Worm (Caenorhabditis elegans) whole organism, young adult: ENCODE measurements around the gene C04E6.13.

Source experiments
- B0035.1 ChIP-seq: sonication (generic microtip); optimal IDR thresholded peaks from 2 replicates; lab custom pipeline; 2016; ENCODE audit warnings: missing genetic modification characterization, mild to moderate bottlenecking, missing compliant biosample characterization, missing genotype, missing genetic modification reagents
- C06A6.2 ChIP-seq: fragments of 200-800 bp; sonication (Bioruptor generic); conservative IDR thresholded peaks from 2 replicates; pipeline ENCODE4 v1.3.6; 2022; ENCODE audit warnings: missing genetic modification characterization, missing compliant biosample characterization
- F10E7.11 ChIP-seq: sonication (generic microtip); optimal IDR thresholded peaks from 2 replicates; lab custom pipeline; 2017; ENCODE audit warnings: mild to moderate bottlenecking, missing genetic modification characterization, moderate library complexity, missing compliant biosample characterization
- F22D6.2 ChIP-seq: sonication (generic microtip); optimal IDR thresholded peaks from 2 replicates; lab custom pipeline; 2016; ENCODE audit warnings: mild to moderate bottlenecking, missing genetic modification characterization, missing compliant biosample characterization
- F37B4.10 ChIP-seq: fragments of 200-800 bp; sonication (Bioruptor generic); IDR thresholded peaks from 2 replicates; pipeline ENCODE4 v1.3.6; 2022; ENCODE audit warnings: missing genetic modification characterization, missing compliant biosample characterization
- F39B2.1 ChIP-seq: fragments of 200-800 bp; sonication (Bioruptor generic); IDR thresholded peaks from 2 replicates; pipeline ENCODE4 v1.3.6; 2022; ENCODE audit warnings: missing genetic modification reagents, missing genetic modification characterization, missing compliant biosample characterization
- F57C9.4 ChIP-seq: sonication (generic microtip); optimal IDR thresholded peaks from 2 replicates; lab custom pipeline; 2017; ENCODE audit warnings: mild to moderate bottlenecking, missing genetic modification characterization, missing compliant biosample characterization
- K11D2.4 ChIP-seq: fragments of 200-800 bp; sonication (Bioruptor generic); IDR thresholded peaks from 2 replicates; pipeline ENCODE4 v1.3.6; 2022; ENCODE audit warnings: missing genetic modification reagents, missing genetic modification characterization, missing compliant biosample characterization
- K12H6.12 ChIP-seq: fragments of 200-800 bp; sonication (Bioruptor generic); optimal IDR thresholded peaks from 2 replicates; lab custom pipeline; 2018; ENCODE audit warnings: mild to moderate bottlenecking, missing genetic modification characterization, missing compliant biosample characterization
- T07F8.4 ChIP-seq: sonication (generic microtip); optimal IDR thresholded peaks from 2 replicates; lab custom pipeline; 2016; ENCODE audit warnings: mild to moderate bottlenecking, missing genetic modification characterization, moderate library complexity, missing compliant biosample characterization
- Y53F4B.3 ChIP-seq: fragments of 200-800 bp; sonication (Bioruptor generic); IDR thresholded peaks from 2 replicates; pipeline ENCODE4 v1.3.6; 2022; ENCODE audit warnings: missing genetic modification reagents, missing genetic modification characterization, missing compliant biosample characterization
- Y56A3A.18 ChIP-seq: fragments of 200-800 bp; sonication (Bioruptor generic); IDR thresholded peaks from 2 replicates; pipeline ENCODE4 v1.3.6; 2022; ENCODE audit warnings: missing genetic modification reagents, missing genetic modification characterization, missing compliant biosample characterization
- aptf-3 ChIP-seq: fragments of 200-800 bp; sonication (Bioruptor generic); IDR thresholded peaks from 2 replicates; pipeline ENCODE4 v1.3.6; 2022; ENCODE audit warnings: missing genetic modification characterization, missing compliant biosample characterization
- ccch-3 ChIP-seq: fragments of 200-800 bp; sonication (Bioruptor generic); optimal IDR thresholded peaks from 2 replicates; lab custom pipeline; 2018; ENCODE audit warnings: mild to moderate bottlenecking, missing genetic modification characterization, missing compliant biosample characterization
- ceh-27 ChIP-seq: fragments of 200-800 bp; sonication (Bioruptor generic); optimal IDR thresholded peaks from 2 replicates; lab custom pipeline; 2018; ENCODE audit warnings: mild to moderate bottlenecking, missing genetic modification characterization, moderate library complexity, missing compliant biosample characterization
- ceh-58 ChIP-seq: fragments of 200-800 bp; sonication (Bioruptor generic); IDR thresholded peaks from 2 replicates; pipeline ENCODE4 v1.3.6; 2022; ENCODE audit warnings: missing genetic modification characterization, missing compliant biosample characterization
- ceh-91 ChIP-seq: fragments of 200-800 bp; sonication (Bioruptor generic); IDR thresholded peaks from 2 replicates; pipeline ENCODE4 v1.3.6; 2022; ENCODE audit warnings: missing genetic modification reagents, missing genetic modification characterization, missing compliant biosample characterization
- chd-7 ChIP-seq: sonication (generic microtip); optimal IDR thresholded peaks from 2 replicates; lab custom pipeline; 2016; ENCODE audit warnings: mild to moderate bottlenecking, missing genetic modification characterization, moderate library complexity, missing compliant biosample characterization
- dpff-1 ChIP-seq: sonication (generic microtip); optimal IDR thresholded peaks from 2 replicates; lab custom pipeline; 2017; ENCODE audit warnings: mild to moderate bottlenecking, missing genetic modification characterization, missing compliant biosample characterization
- egl-18 ChIP-seq: fragments of 200-800 bp; sonication (Bioruptor generic); IDR thresholded peaks from 2 replicates; pipeline ENCODE4 v1.3.6; 2022; ENCODE audit warnings: missing genetic modification reagents, missing genetic modification characterization, missing compliant biosample characterization
- gei-17 ChIP-seq: fragments of 200-800 bp; sonication (Bioruptor generic); optimal IDR thresholded peaks from 2 replicates; lab custom pipeline; 2018; ENCODE audit warnings: mild to moderate bottlenecking, missing genetic modification characterization, missing compliant biosample characterization
- hmg-20 ChIP-seq: fragments of 200-800 bp; sonication (Bioruptor generic); IDR thresholded peaks from 2 replicates; pipeline ENCODE4 v1.3.6; 2022; ENCODE audit warnings: missing genetic modification reagents, missing genetic modification characterization, missing compliant biosample characterization
- hrde-1 ChIP-seq: sonication (generic microtip); optimal IDR thresholded peaks from 2 replicates; lab custom pipeline; 2016; ENCODE audit warnings: missing genetic modification characterization, mild to moderate bottlenecking, missing compliant biosample characterization, moderate library complexity, missing genotype, missing genetic modification reagents, borderline replicate concordance
- lag-1 ChIP-seq: fragments of 200-800 bp; sonication (Bioruptor generic); IDR thresholded peaks from 2 replicates; pipeline ENCODE4 v1.3.6; 2022; ENCODE audit warnings: missing genetic modification reagents, missing genetic modification characterization, missing compliant biosample characterization
- lin-35 ChIP-seq, 3 experiments: fragments of 150-350 bp in 2 of 3; sonication (generic microtip) in 1 of 3; optimal IDR thresholded peaks; 2 replicates each; lab custom pipeline; 2014 to 2018; ENCODE audit warnings: missing biosample characterization in 3 of 3, missing genetic modification characterization in 3 of 3, missing genetic modification reagents in 3 of 3
- lsl-1 ChIP-seq: fragments of 200-800 bp; sonication (Bioruptor generic); optimal IDR thresholded peaks from 2 replicates; lab custom pipeline; 2018; ENCODE audit warnings: mild to moderate bottlenecking, missing genetic modification characterization, moderate library complexity, missing compliant biosample characterization
- lsy-27 ChIP-seq: sonication (generic microtip); optimal IDR thresholded peaks from 2 replicates; lab custom pipeline; 2017; ENCODE audit warnings: missing genetic modification characterization, mild to moderate bottlenecking, missing compliant biosample characterization, antibody characterized with exemption, missing genotype, borderline replicate concordance; ENCODE audit not compliant: insufficient read depth
- madf-10 ChIP-seq: sonication (generic microtip); optimal IDR thresholded peaks from 2 replicates; lab custom pipeline; 2016; ENCODE audit warnings: mild to moderate bottlenecking, missing genetic modification characterization, missing compliant biosample characterization
- madf-3 ChIP-seq: fragments of 200-800 bp; sonication (Bioruptor generic); IDR thresholded peaks from 2 replicates; pipeline ENCODE4 v1.3.6; 2022; ENCODE audit warnings: missing genetic modification reagents, missing genetic modification characterization, missing compliant biosample characterization
- madf-8 ChIP-seq: fragments of 200-800 bp; sonication (Bioruptor generic); conservative IDR thresholded peaks from 2 replicates; pipeline ENCODE4 v1.3.6; 2022; ENCODE audit warnings: missing genetic modification reagents, missing genetic modification characterization, missing compliant biosample characterization
- mcd-1 ChIP-seq: fragments of 200-800 bp; sonication (Bioruptor generic); IDR thresholded peaks from 2 replicates; pipeline ENCODE4 v1.3.6; 2022; ENCODE audit warnings: missing genetic modification reagents, missing genetic modification characterization, missing compliant biosample characterization
- nfya-2 ChIP-seq: fragments of 200-800 bp; sonication (Bioruptor generic); IDR thresholded peaks from 2 replicates; pipeline ENCODE4 v1.3.6; 2022; ENCODE audit warnings: missing genetic modification reagents, missing genetic modification characterization, missing compliant biosample characterization
- nfyb-1 ChIP-seq: fragments of 200-800 bp; sonication (Bioruptor generic); IDR thresholded peaks from 2 replicates; pipeline ENCODE4 v1.3.6; 2022; ENCODE audit warnings: missing genetic modification reagents, missing genetic modification characterization, missing compliant biosample characterization
- nhr-179 ChIP-seq: sonication (generic microtip); optimal IDR thresholded peaks from 2 replicates; lab custom pipeline; 2016; ENCODE audit warnings: mild to moderate bottlenecking, missing genetic modification characterization, missing compliant biosample characterization
- pbrm-1 ChIP-seq: fragments of 200-800 bp; sonication (Bioruptor generic); IDR thresholded peaks from 2 replicates; pipeline ENCODE4 v1.3.6; 2022; ENCODE audit warnings: missing genetic modification reagents, missing genetic modification characterization, missing compliant biosample characterization
- pha-4 ChIP-seq: fragments of 150-350 bp; sonication (generic microtip); optimal IDR thresholded peaks from 2 replicates; lab custom pipeline; 2014; ENCODE audit warnings: missing biosample characterization, missing genetic modification reagents, missing genetic modification characterization
- sdz-38 ChIP-seq: sonication (generic microtip); optimal IDR thresholded peaks from 2 replicates; lab custom pipeline; 2016; ENCODE audit warnings: missing genotype, missing genetic modification characterization, missing compliant biosample characterization
- sea-2 ChIP-seq: fragments of 200-800 bp; sonication (Bioruptor generic); IDR thresholded peaks from 2 replicates; pipeline ENCODE4 v1.3.6; 2022; ENCODE audit warnings: missing genetic modification characterization, missing compliant biosample characterization
- somi-1 ChIP-seq: fragments of 200-800 bp; sonication (Bioruptor generic); optimal IDR thresholded peaks from 2 replicates; lab custom pipeline; 2018; ENCODE audit warnings: mild to moderate bottlenecking, missing genetic modification characterization, missing compliant biosample characterization
- sptf-2 ChIP-seq: fragments of 200-800 bp; sonication (Bioruptor generic); optimal IDR thresholded peaks from 2 replicates; lab custom pipeline; 2018; ENCODE audit warnings: mild to moderate bottlenecking, missing genetic modification characterization, missing compliant biosample characterization
- unc-130 ChIP-seq: sonication (generic microtip); optimal IDR thresholded peaks from 2 replicates; lab custom pipeline; 2016; ENCODE audit warnings: missing genetic modification reagents, missing genetic modification characterization, missing compliant biosample characterization
- ztf-18 ChIP-seq: sonication (generic microtip); optimal IDR thresholded peaks from 2 replicates; lab custom pipeline; 2016; ENCODE audit warnings: missing genotype, mild to moderate bottlenecking, missing genetic modification characterization, missing compliant biosample characterization
- ztf-22 ChIP-seq: fragments of 200-800 bp; sonication (Bioruptor generic); optimal IDR thresholded peaks from 2 replicates; lab custom pipeline; 2018; ENCODE audit warnings: mild to moderate bottlenecking, missing genetic modification characterization, moderate library complexity, missing compliant biosample characterization
- ztf-25 ChIP-seq: fragments of 200-800 bp; sonication (Bioruptor generic); IDR thresholded peaks from 2 replicates; pipeline ENCODE4 v1.3.6; 2022; ENCODE audit warnings: missing genetic modification reagents, missing genetic modification characterization, missing compliant biosample characterization
- ztf-26 ChIP-seq: sonication (generic microtip); optimal IDR thresholded peaks from 2 replicates; lab custom pipeline; 2017; ENCODE audit warnings: missing genetic modification characterization, missing compliant biosample characterization
- ztf-28 ChIP-seq: fragments of 200-800 bp; sonication (Bioruptor generic); IDR thresholded peaks from 2 replicates; pipeline ENCODE4 v1.3.6; 2022; ENCODE audit warnings: missing genetic modification reagents, missing genetic modification characterization, missing compliant biosample characterization

The C04E6.13 gene

ce11 chrV:5919887-5920286 lies 7.4 kb downstream of the C04E6.13 start, which contains the start of gene C04E6.12:
Gene C04E6.12 (minus strand): TSS chrV:5919987.
- TF ChIP-seq aptf-3 (GFP tag; lab: Robert Waterston, UW) (no peak), somi-1 (GFP tag; lab: Kevin White, UChicago) (no peak), lsl-1 (no peak), C06A6.2 (GFP tag; lab: Robert Waterston, UW) (no peak), madf-8 (no peak), Y56A3A.18 (no peak), ceh-58 (GFP tag; lab: Robert Waterston, UW) (no peak)

ce11 chrV:5921761-5922160 lies 9.2 kb downstream of the C04E6.13 start:
- TF ChIP-seq K11D2.4 (GFP tag; lab: Robert Waterston, UW) (no peak), lin-35 (GFP tag; optimal IDR thresholded peaks at IDR 0.05; lab: Kevin White, UChicago) (no peak), hmg-20 (GFP tag; lab: Robert Waterston, UW) (no peak), hrde-1 (no peak), ceh-91 (GFP tag; lab: Robert Waterston, UW) (no peak), lag-1 (no peak), madf-8 (no peak), F22D6.2 (tag; lab: Kevin White, UChicago) (no peak), B0035.1 (tag; lab: Kevin White, UChicago) (no peak), nhr-179 (tag; lab: Kevin White, UChicago) (no peak), egl-18 (GFP tag; lab: Robert Waterston, UW) (no peak), unc-130 (GFP tag; lab: Kevin White, UChicago) (no peak), ztf-26 (tag; lab: Kevin White, UChicago) (no peak), nfyb-1 (GFP tag; lab: Robert Waterston, UW) (no peak), ztf-28 (no peak), pha-4 (tag; lab: Kevin White, UChicago) (no peak), gei-17 (GFP tag; lab: Kevin White, UChicago) (no peak), ztf-18 (tag; lab: Kevin White, UChicago) (no peak), lsy-27 (tag; lab: Kevin White, UChicago) (no peak), sea-2 (GFP tag; lab: Robert Waterston, UW) (no peak)

ce11 chrV:5922236-5922635 lies 9.7 kb downstream of the C04E6.13 start, which contains the start of gene srsx-18:
Gene srsx-18 (plus strand): TSS chrV:5922536.
- TF ChIP-seq ceh-27 (GFP tag; lab: Kevin White, UChicago), result no peak
- no peak for TF ChIP-seq hmg-20 (GFP tag; lab: Robert Waterston, UW)
- no peak for TF ChIP-seq F39B2.1
- no peak for TF ChIP-seq madf-3 (GFP tag; lab: Robert Waterston, UW)
- TF ChIP-seq pbrm-1 (GFP tag; lab: Robert Waterston, UW), result no peak
- TF ChIP-seq sea-2 (GFP tag; lab: Robert Waterston, UW), result no peak
- no peak for TF ChIP-seq Y53F4B.3 (GFP tag; lab: Robert Waterston, UW)

ce11 chrV:5927347-5927746 lies 14.8 kb downstream of the C04E6.13 start, which contains the start of gene srsx-17:
Gene srsx-17 (plus strand): TSS chrV:5927647.
- no peak for TF ChIP-seq F57C9.4 (tag; lab: Kevin White, UChicago)
- TF ChIP-seq chd-7 (tag; lab: Kevin White, UChicago), result no peak
- TF ChIP-seq dpff-1 (tag; lab: Kevin White, UChicago), result no peak
- no peak for TF ChIP-seq F10E7.11
- no peak for TF ChIP-seq sptf-2
- TF ChIP-seq lag-1, result no peak
- TF ChIP-seq ccch-3 (GFP tag; lab: Kevin White, UChicago), result no peak
- TF ChIP-seq K12H6.12 (tag; lab: Kevin White, UChicago), result no peak
- no peak for TF ChIP-seq F37B4.10 (GFP tag; lab: Robert Waterston, UW)
- no peak for TF ChIP-seq sdz-38 (tag; lab: Kevin White, UChicago)
- no peak for TF ChIP-seq madf-10 (tag; lab: Kevin White, UChicago)
- no peak for TF ChIP-seq ztf-25 (GFP tag; lab: Robert Waterston, UW)
- TF ChIP-seq T07F8.4 (tag; lab: Kevin White, UChicago), result no peak
- no peak for TF ChIP-seq nfya-2 (GFP tag; lab: Robert Waterston, UW)
- no peak for TF ChIP-seq mcd-1
- TF ChIP-seq ztf-22 (GFP tag; lab: Kevin White, UChicago), result no peak
- TF ChIP-seq B0035.1 (tag; lab: Kevin White, UChicago), result no peak
- no peak for TF ChIP-seq ceh-58 (GFP tag; lab: Robert Waterston, UW)
- TF ChIP-seq, all 124 proteins: peak for 0
